Worm (Caenorhabditis elegans): ENCODE data around the gene F57G4.1.

DNA sequence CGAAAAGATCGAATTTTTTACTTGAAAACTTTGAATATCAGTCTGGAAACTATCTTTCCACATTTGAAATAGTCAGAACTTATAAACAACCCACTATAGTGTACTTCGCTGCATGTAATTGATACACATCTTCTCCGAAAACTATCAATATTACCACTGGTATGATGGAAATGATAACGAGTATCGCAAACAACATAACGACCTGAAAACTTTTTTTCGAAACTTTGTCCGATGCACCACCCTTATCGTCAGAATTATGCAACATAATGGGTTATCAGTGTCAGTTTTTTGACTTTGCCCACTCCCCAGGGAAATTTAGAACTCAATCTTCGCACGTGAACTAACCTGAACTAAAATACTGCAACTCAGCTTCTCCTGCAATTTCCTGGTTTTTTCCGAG lies 38.9 kb downstream of the F57G4.1 start:
- no peak for TF ChIP-seq ceh-34 (tag; optimal IDR thresholded peaks at IDR 0.05)
- no peak for TF ChIP-seq dmd-4 (tag; optimal IDR thresholded peaks at IDR 0.05; ENCODE audit: borderline replicate concordance)
- no peak for TF ChIP-seq hlh-6 (tag; optimal IDR thresholded peaks at IDR 0.05)
- no peak for TF ChIP-seq tbx-2 (tag; optimal IDR thresholded peaks at IDR 0.05)
- no peak for TF ChIP-seq hlh-30 (tag; optimal IDR thresholded peaks at IDR 0.05; ENCODE audit: insufficient read depth)
- no peak for TF ChIP-seq ceh-2 (tag; optimal IDR thresholded peaks at IDR 0.05)
- TF ChIP-seq fkh-6 (tag; optimal IDR thresholded peaks at IDR 0.05), result no peak
- no peak for TF ChIP-seq ama-1 (optimal IDR thresholded peaks at IDR 0.05)
